Fruit fly (Drosophila melanogaster) Kc167 (cell line): ENCODE data around the gene Myt1.

Experiments used
- Sin3A ChIP-seq: fragments of >200 bp; optimal IDR thresholded peaks from 2 replicates; lab custom pipeline; 2018; ENCODE audit warnings: missing external identifiers
- insv ChIP-seq: fragments of >200 bp; optimal IDR thresholded peaks from 3 replicates; lab custom pipeline; 2018; ENCODE audit warnings: missing external identifiers
- psq ChIP-seq: fragments of >200 bp; optimal IDR thresholded peaks from 2 replicates; lab custom pipeline; 2017; ENCODE audit warnings: missing external identifiers

dm6 chr3L:5828684-5829083 lies 49.3 kb upstream of the Myt1 start:
- no peak for TF ChIP-seq psq (lab: Kevin White, UChicago)
- no peak for TF ChIP-seq Sin3A (lab: Kevin White, UChicago)
- no peak for TF ChIP-seq insv (lab: Kevin White, UChicago)
